Fruit fly (Drosophila melanogaster) whole organism, pupa: ENCODE measurements around the gene CG6749.
A peak's percentile ranks its signal among the peaks of the same experiment; 100 is the strongest.

ENCODE experiments used
- CG10348 ChIP-seq: fragments of 200-800 bp; sonication (Bioruptor generic); IDR thresholded peaks from 2 replicates; pipeline ENCODE4 v1.3.6; 2022; ENCODE audit warnings: missing biosample characterization, missing genetic modification characterization
- CG12605 ChIP-seq: fragments of 200-800 bp; sonication (Bioruptor generic); IDR thresholded peaks from 2 replicates; pipeline ENCODE4 v1.3.6; 2022; ENCODE audit warnings: missing biosample characterization, missing genetic modification characterization
- CG13204 ChIP-seq: fragments of 200-800 bp; sonication (Bioruptor generic); optimal IDR thresholded peaks from 2 replicates; lab custom pipeline; 2018; ENCODE audit warnings: missing biosample characterization, mild to moderate bottlenecking, missing genetic modification characterization, moderate library complexity
- CG14655 ChIP-seq: fragments of 200-800 bp; sonication (Bioruptor generic); optimal IDR thresholded peaks from 3 replicates; lab custom pipeline; 2017; ENCODE audit warnings: mild to moderate bottlenecking, missing biosample characterization, missing genetic modification reagents, missing genetic modification characterization
- CG15710 ChIP-seq: fragments of 200-800 bp; sonication (Bioruptor generic); optimal IDR thresholded peaks from 2 replicates; lab custom pipeline; 2018; ENCODE audit warnings: missing biosample characterization, mild to moderate bottlenecking, missing genetic modification characterization, moderate library complexity
- CG17806 ChIP-seq: fragments of 200-800 bp; sonication (Bioruptor generic); optimal IDR thresholded peaks from 2 replicates; lab custom pipeline; 2018; ENCODE audit warnings: missing biosample characterization, mild to moderate bottlenecking, missing genetic modification characterization, moderate library complexity
- CG32121 ChIP-seq: fragments of 200-800 bp; sonication (Bioruptor generic); IDR thresholded peaks from 2 replicates; pipeline ENCODE4 v1.3.6; 2022; ENCODE audit warnings: missing biosample characterization, missing genetic modification characterization
- CG34367 ChIP-seq: fragments of 200-800 bp; sonication (Bioruptor generic); optimal IDR thresholded peaks from 2 replicates; lab custom pipeline; 2018; ENCODE audit warnings: missing biosample characterization, mild to moderate bottlenecking, missing genetic modification characterization
- CG4496 ChIP-seq: fragments of 200-800 bp; sonication (Bioruptor generic); IDR thresholded peaks from 3 replicates; pipeline ENCODE4 v1.3.6; 2022; ENCODE audit warnings: missing biosample characterization, missing genetic modification characterization
- CG8159 ChIP-seq: fragments of 200-800 bp; sonication (Bioruptor generic); optimal IDR thresholded peaks from 3 replicates; lab custom pipeline; 2018; ENCODE audit warnings: missing biosample characterization, mild to moderate bottlenecking, missing genetic modification characterization, moderate library complexity
- CG8301 ChIP-seq: fragments of 200-800 bp; sonication (Bioruptor generic); optimal IDR thresholded peaks from 2 replicates; lab custom pipeline; 2018; ENCODE audit warnings: missing biosample characterization, mild to moderate bottlenecking, missing genetic modification characterization
- CG9948 ChIP-seq: fragments of 200-800 bp; sonication (Bioruptor generic); optimal IDR thresholded peaks from 2 replicates; lab custom pipeline; 2018; ENCODE audit warnings: missing biosample characterization, mild to moderate bottlenecking, missing genetic modification characterization, moderate library complexity
- D1 ChIP-seq: fragments of 200-800 bp; sonication (Bioruptor generic); optimal IDR thresholded peaks from 2 replicates; lab custom pipeline; 2018; ENCODE audit warnings: missing biosample characterization, mild to moderate bottlenecking, missing genetic modification characterization, moderate library complexity
- EcR ChIP-seq: fragments of 200-800 bp; sonication (Bioruptor generic); optimal IDR thresholded peaks from 3 replicates; lab custom pipeline; 2019; ENCODE audit warnings: missing biosample characterization, missing genetic modification characterization, mild to moderate bottlenecking, moderate library complexity, missing genetic modification reagents
- Ets98B ChIP-seq: fragments of 200-800 bp; sonication (Bioruptor generic); IDR thresholded peaks from 2 replicates; pipeline ENCODE4 v1.3.6; 2022; ENCODE audit warnings: missing biosample characterization, missing genetic modification characterization
- Pif1A ChIP-seq: fragments of 200-800 bp; sonication (Bioruptor generic); optimal IDR thresholded peaks from 3 replicates; lab custom pipeline; 2016; ENCODE audit warnings: missing biosample characterization, missing genetic modification characterization
- Pif1B ChIP-seq: fragments of 200-800 bp; sonication (Bioruptor generic); optimal IDR thresholded peaks from 3 replicates; lab custom pipeline; 2016; ENCODE audit warnings: missing biosample characterization, missing genetic modification characterization
- Snoo ChIP-seq: fragments of 200-800 bp; sonication (Bioruptor generic); optimal IDR thresholded peaks from 3 replicates; lab custom pipeline; 2017; ENCODE audit warnings: missing biosample characterization, mild to moderate bottlenecking, missing genetic modification characterization, inconsistent platforms
- fd96Ca ChIP-seq: fragments of 200-800 bp; sonication (Bioruptor generic); IDR thresholded peaks from 3 replicates; pipeline ENCODE4 v1.3.6; 2022; ENCODE audit warnings: missing biosample characterization, missing genetic modification characterization
- gl ChIP-seq: fragments of 200-800 bp; sonication (Bioruptor generic); optimal IDR thresholded peaks from 2 replicates; lab custom pipeline; 2018; ENCODE audit warnings: missing biosample characterization, mild to moderate bottlenecking, missing genetic modification characterization
- rn ChIP-seq: fragments of 200-800 bp; sonication (Bioruptor generic); IDR thresholded peaks from 2 replicates; pipeline ENCODE4 v1.3.6; 2022; ENCODE audit warnings: missing biosample characterization, missing genetic modification characterization

The CG6749 gene

dm6 chr3L:9764307-9764706 lies 30.7 kb upstream of the CG6749 start:
- TF ChIP-seq CG8301 (no peak), CG15710 (tag; lab: Kevin White, UChicago) (no peak), Pif1B (no peak), Pif1A (GFP tag; lab: Kevin White, UChicago) (no peak), rn (GFP tag; lab: Robert Waterston, UW) (no peak), gl (tag; lab: Kevin White, UChicago) (no peak), CG4496 (GFP tag; lab: Robert Waterston, UW) (no peak), CG13204 (GFP tag; lab: Kevin White, UChicago) (no peak), CG12605 (GFP tag; lab: Robert Waterston, UW) (peak; percentile 7; the same call in 1 of the 2 replicates), CG14655 (GFP tag; lab: Kevin White, UChicago) (peak; percentile 53), CG10348 (no peak), CG34367 (tag; lab: Kevin White, UChicago) (no peak), Snoo (tag; lab: Kevin White, UChicago) (no peak), EcR (GFP tag; lab: Kevin White, UChicago) (no peak), CG32121 (GFP tag; lab: Robert Waterston, UW) (no peak), CG17806 (tag; lab: Kevin White, UChicago) (peak; percentile 24), fd96Ca (GFP tag; lab: Robert Waterston, UW) (no peak), CG9948 (tag; lab: Kevin White, UChicago) (peak; percentile 11), Ets98B (GFP tag; lab: Robert Waterston, UW) (no peak), D1 (no peak), CG8159 (tag; lab: Kevin White, UChicago) (peak; percentile 7)

dm6 chr3L:9763389-9763917 lies 29.8 kb upstream of the CG6749 start, which contains the start of gene Ae2:
Ae2 (plus strand) TSS chr3L:9763544.
- peak; percentile 45; the same call in 2 of the 3 replicates for TF ChIP-seq CG4496 (GFP tag; lab: Robert Waterston, UW)
- no peak for TF ChIP-seq fd96Ca (GFP tag; lab: Robert Waterston, UW)
- TF ChIP-seq EcR (GFP tag; lab: Kevin White, UChicago), result peak; percentile 58
- TF ChIP-seq CG12605 (GFP tag; lab: Robert Waterston, UW), result 0 out of 2 replicates have a peak, but pooled peaks have one; percentile 11

dm6 chr3L:9762036-9762597 lies 28.5 kb upstream of the CG6749 start:
- TF ChIP-seq CG9948 (tag; lab: Kevin White, UChicago), result no peak
- TF ChIP-seq CG12605 (GFP tag; lab: Robert Waterston, UW), result peak; percentile 59
- TF ChIP-seq CG34367 (tag; lab: Kevin White, UChicago), result no peak
- TF ChIP-seq CG4496 (GFP tag; lab: Robert Waterston, UW), result peak; percentile 73; the same call in 2 of the 3 replicates
- TF ChIP-seq CG14655 (GFP tag; lab: Kevin White, UChicago), result peak; percentile 28
- TF ChIP-seq Ets98B (GFP tag; lab: Robert Waterston, UW), result peak; percentile 48; the same call in 1 of the 2 replicates
- no peak for TF ChIP-seq Pif1A (GFP tag; lab: Kevin White, UChicago)
- TF ChIP-seq rn (GFP tag; lab: Robert Waterston, UW), result no peak
- peak; percentile 61; the same call in 1 of the 3 replicates for TF ChIP-seq fd96Ca (GFP tag; lab: Robert Waterston, UW)
- TF ChIP-seq CG8301, result peak; percentile 7

dm6 chr3L:9760151-9760749 lies 26.6 kb upstream of the CG6749 start, which contains the start of gene CG42268:
CG42268 (minus strand) TSS chr3L:9760395.
- TF ChIP-seq CG8159 (tag; lab: Kevin White, UChicago), result no peak
- TF ChIP-seq CG9948 (tag; lab: Kevin White, UChicago), result no peak
- no peak for TF ChIP-seq CG4496 (GFP tag; lab: Robert Waterston, UW)
- TF ChIP-seq CG10348, result no peak
- TF ChIP-seq Pif1B, result no peak
- no peak for TF ChIP-seq CG34367 (tag; lab: Kevin White, UChicago)
- no peak for TF ChIP-seq Ets98B (GFP tag; lab: Robert Waterston, UW)
- no peak for TF ChIP-seq CG15710 (tag; lab: Kevin White, UChicago)
- TF ChIP-seq rn (GFP tag; lab: Robert Waterston, UW), result no peak
- TF ChIP-seq EcR (GFP tag; lab: Kevin White, UChicago), result no peak
- no peak for TF ChIP-seq CG13204 (GFP tag; lab: Kevin White, UChicago)
- no peak for TF ChIP-seq Pif1A (GFP tag; lab: Kevin White, UChicago)
- TF ChIP-seq CG32121 (GFP tag; lab: Robert Waterston, UW), result no peak
- no peak for TF ChIP-seq CG17806 (tag; lab: Kevin White, UChicago)
- TF ChIP-seq CG14655 (GFP tag; lab: Kevin White, UChicago), result no peak
- TF ChIP-seq D1, result no peak

dm6 chr3L:9751625-9752024 lies 18.0 kb upstream of the CG6749 start:
- TF ChIP-seq Pif1B, result no peak
- 0 out of 3 replicates have a peak, but pooled peaks have one; percentile 11 for TF ChIP-seq CG4496 (GFP tag; lab: Robert Waterston, UW)

dm6 chr3L:9745393-9745792 lies 11.8 kb upstream of the CG6749 start:
- TF ChIP-seq Pif1A (GFP tag; lab: Kevin White, UChicago) (peak; percentile 11), CG4496 (GFP tag; lab: Robert Waterston, UW) (peak; percentile 73; the same call in 2 of the 3 replicates), CG8159 (tag; lab: Kevin White, UChicago) (peak; percentile 24), CG9948 (tag; lab: Kevin White, UChicago) (peak; percentile 45), fd96Ca (GFP tag; lab: Robert Waterston, UW) (0 out of 3 replicates have a peak, but pooled peaks have one; percentile 45), CG10348 (no peak), CG8301 (peak; percentile 92), gl (tag; lab: Kevin White, UChicago) (no peak), CG34367 (tag; lab: Kevin White, UChicago) (peak; percentile 9), rn (GFP tag; lab: Robert Waterston, UW) (0 out of 2 replicates have a peak, but pooled peaks have one; percentile 35), D1 (no peak), Ets98B (GFP tag; lab: Robert Waterston, UW) (peak; percentile 80), CG17806 (tag; lab: Kevin White, UChicago) (peak; percentile 43), CG32121 (GFP tag; lab: Robert Waterston, UW) (peak; percentile 65), EcR (GFP tag; lab: Kevin White, UChicago) (no peak), CG12605 (GFP tag; lab: Robert Waterston, UW) (peak; percentile 65), CG15710 (tag; lab: Kevin White, UChicago) (peak; percentile 22), CG13204 (GFP tag; lab: Kevin White, UChicago) (no peak), CG14655 (GFP tag; lab: Kevin White, UChicago) (peak; percentile 89), Pif1B (peak; percentile 13), Snoo (tag; lab: Kevin White, UChicago) (no peak)
- TF ChIP-seq, all 21 proteins: peak for 15
